Worm (Caenorhabditis elegans) whole organism, L1 larva: ENCODE results near the gene C27A2.7.

Experiments used
- C04F5.9 ChIP-seq: sonication (generic microtip); optimal IDR thresholded peaks from 2 replicates; lab custom pipeline; 2016; ENCODE audit warnings: missing genetic modification characterization, missing compliant biosample characterization
- C16A3.4 ChIP-seq: fragments of 150-350 bp; optimal IDR thresholded peaks from 2 replicates; lab custom pipeline; 2014; ENCODE audit warnings: missing biosample characterization, missing genetic modification characterization
- F16B12.6 ChIP-seq: fragments of 150-350 bp; optimal IDR thresholded peaks from 2 replicates; lab custom pipeline; 2014; ENCODE audit warnings: missing biosample characterization, missing genetic modification characterization
- alr-1 ChIP-seq: fragments of 200-800 bp; sonication (Bioruptor generic); optimal IDR thresholded peaks from 2 replicates; lab custom pipeline; 2018; ENCODE audit warnings: borderline replicate concordance, mild to moderate bottlenecking, missing genetic modification characterization, missing compliant biosample characterization
- blmp-1 ChIP-seq: fragments of 150-350 bp; optimal IDR thresholded peaks from 2 replicates; lab custom pipeline; 2014; ENCODE audit warnings: missing biosample characterization, missing genetic modification characterization
- ceh-8 ChIP-seq: fragments of 200-800 bp; sonication (Bioruptor generic); optimal IDR thresholded peaks from 2 replicates; lab custom pipeline; 2018; ENCODE audit warnings: mild to moderate bottlenecking, missing genetic modification characterization, moderate library complexity, missing compliant biosample characterization
- ceh-82 ChIP-seq, 3 experiments: fragments of 150-350 bp in 1 of 3; sonication (generic microtip) in 2 of 3; optimal IDR thresholded peaks; 2 replicates each; lab custom pipeline; 2014 to 2017; ENCODE audit warnings: missing biosample characterization in 3 of 3, missing genetic modification characterization in 3 of 3
- ceh-88 ChIP-seq: fragments of 200-800 bp; sonication (Bioruptor generic); IDR thresholded peaks from 2 replicates; pipeline ENCODE4 v1.3.6; 2022; ENCODE audit warnings: missing genetic modification characterization, missing compliant biosample characterization
- dpl-1 ChIP-seq, 3 experiments: fragments of 150-350 bp in 2 of 3; sonication (generic microtip) in 1 of 3; optimal IDR thresholded peaks; 2 replicates each; lab custom pipeline; 2014 to 2017; ENCODE audit warnings: missing biosample characterization in 3 of 3, missing genetic modification characterization in 3 of 3, missing genetic modification reagents in 3 of 3
- dsc-1 ChIP-seq: sonication (generic microtip); optimal IDR thresholded peaks from 2 replicates; lab custom pipeline; 2016; ENCODE audit warnings: mild to moderate bottlenecking, missing genetic modification characterization, missing compliant biosample characterization
- efl-1 ChIP-seq, 4 experiments: fragments of 150-350 bp; optimal IDR thresholded peaks in 3 of 4; peaks in 1 of 4; 1 replicate in 1 of 4; 2 replicates in 3 of 4; lab custom pipeline; 2014; ENCODE audit warnings: missing biosample characterization in 2 of 4, missing genetic modification characterization in 2 of 4, missing genetic modification reagents in 2 of 4
- efl-3 ChIP-seq: fragments of 200-800 bp; sonication (Bioruptor generic); optimal IDR thresholded peaks from 2 replicates; lab custom pipeline; 2018; ENCODE audit warnings: mild to moderate bottlenecking, missing genetic modification characterization, missing compliant biosample characterization
- egl-27 ChIP-seq, 2 experiments: fragments of 150-350 bp in 1 of 2; sonication (generic microtip); optimal IDR thresholded peaks; 3 replicates each; lab custom pipeline; 2017 to 2018; ENCODE audit warnings: missing biosample characterization in 2 of 2, missing genetic modification characterization in 2 of 2, missing genetic modification reagents in 2 of 2
- elt-3 ChIP-seq, 6 experiments: fragments of 150-350 bp in 1 of 6; sonication (generic microtip); optimal IDR thresholded peaks; 2 replicates each; lab custom pipeline; 2017 to 2018; ENCODE audit warnings: missing biosample characterization in 6 of 6, missing genetic modification characterization in 6 of 6, inconsistent platforms in 1 of 6
- fkh-8 ChIP-seq: sonication (generic microtip); optimal IDR thresholded peaks from 2 replicates; lab custom pipeline; 2016; ENCODE audit warnings: mild to moderate bottlenecking, missing genetic modification characterization, missing compliant biosample characterization
- fos-1 ChIP-seq: fragments of 150-350 bp; optimal IDR thresholded peaks from 2 replicates; lab custom pipeline; 2014; ENCODE audit warnings: missing biosample characterization, missing genetic modification characterization
- hlh-4 ChIP-seq: sonication (generic microtip); optimal IDR thresholded peaks from 2 replicates; lab custom pipeline; 2016; ENCODE audit warnings: mild to moderate bottlenecking, missing genetic modification characterization, missing compliant biosample characterization
- lin-13 ChIP-seq: fragments of 150-350 bp; optimal IDR thresholded peaks from 2 replicates; lab custom pipeline; 2014; ENCODE audit warnings: missing biosample characterization, missing genetic modification reagents, missing genetic modification characterization
- lin-35 ChIP-seq, 2 experiments: fragments of 150-350 bp; optimal IDR thresholded peaks; 2 replicates each; lab custom pipeline; 2014; ENCODE audit warnings: missing biosample characterization in 2 of 2, missing genetic modification characterization in 2 of 2, missing genetic modification reagents in 2 of 2
- lin-39 ChIP-seq: fragments of 150-350 bp; optimal IDR thresholded peaks from 2 replicates; lab custom pipeline; 2014; ENCODE audit warnings: missing biosample characterization, missing genetic modification reagents, missing genetic modification characterization
- lsy-2 ChIP-seq, 2 experiments: fragments of 150-350 bp; optimal IDR thresholded peaks; 2 replicates each; lab custom pipeline; 2014; ENCODE audit warnings: missing biosample characterization in 2 of 2, missing genetic modification characterization in 2 of 2
- mdl-1 ChIP-seq, 2 experiments: fragments of 150-350 bp; optimal IDR thresholded peaks; 2 replicates each; lab custom pipeline; 2014 to 2017; ENCODE audit warnings: missing biosample characterization in 2 of 2, missing genetic modification characterization in 2 of 2, inconsistent platforms in 1 of 2
- mef-2 ChIP-seq: fragments of 150-350 bp; optimal IDR thresholded peaks from 2 replicates; lab custom pipeline; 2014; ENCODE audit warnings: missing biosample characterization, missing genetic modification characterization
- mep-1 ChIP-seq: fragments of 150-350 bp; optimal IDR thresholded peaks from 2 replicates; lab custom pipeline; 2014; ENCODE audit warnings: missing biosample characterization, missing genetic modification characterization
- nhr-11 ChIP-seq: fragments of 150-350 bp; optimal IDR thresholded peaks from 2 replicates; lab custom pipeline; 2014; ENCODE audit warnings: missing biosample characterization, missing genetic modification characterization
- nhr-19 ChIP-seq: fragments of 200-800 bp; sonication (Bioruptor generic); conservative IDR thresholded peaks from 2 replicates; pipeline ENCODE4 v1.3.6; 2022; ENCODE audit warnings: missing genetic modification characterization, missing compliant biosample characterization
- nhr-20 ChIP-seq: sonication (generic microtip); optimal IDR thresholded peaks from 2 replicates; lab custom pipeline; 2016; ENCODE audit warnings: mild to moderate bottlenecking, missing genetic modification characterization, missing compliant biosample characterization
- nhr-237 ChIP-seq: fragments of 150-350 bp; optimal IDR thresholded peaks from 2 replicates; lab custom pipeline; 2014; ENCODE audit warnings: missing biosample characterization, missing genetic modification characterization
- nhr-28 ChIP-seq: fragments of 150-350 bp; optimal IDR thresholded peaks from 2 replicates; lab custom pipeline; 2014; ENCODE audit warnings: missing biosample characterization, missing genetic modification characterization
- nhr-47 ChIP-seq: sonication (generic microtip); optimal IDR thresholded peaks from 2 replicates; lab custom pipeline; 2016; ENCODE audit warnings: mild to moderate bottlenecking, missing genetic modification characterization, moderate library complexity, missing compliant biosample characterization
- nhr-77 ChIP-seq: fragments of 150-350 bp; optimal IDR thresholded peaks from 2 replicates; lab custom pipeline; 2014; ENCODE audit warnings: missing biosample characterization, missing genetic modification characterization
- nhr-85 ChIP-seq: sonication (generic microtip); peaks from one replicate; lab custom pipeline; 2016; ENCODE audit warnings: missing genetic modification characterization, inconsistent platforms, missing compliant biosample characterization
- pag-3 ChIP-seq: sonication (generic microtip); optimal IDR thresholded peaks from 2 replicates; lab custom pipeline; 2017; ENCODE audit warnings: missing genetic modification characterization, mild to moderate bottlenecking, missing compliant biosample characterization, antibody characterized with exemption, borderline replicate concordance; ENCODE audit not compliant: insufficient read depth
- pax-3 ChIP-seq: fragments of 200-800 bp; sonication (Bioruptor generic); optimal IDR thresholded peaks from 2 replicates; lab custom pipeline; 2018; ENCODE audit warnings: mild to moderate bottlenecking, missing genetic modification characterization, moderate library complexity, missing compliant biosample characterization
- pqm-1 ChIP-seq: sonication (generic microtip); optimal IDR thresholded peaks from 3 replicates; lab custom pipeline; 2017; ENCODE audit warnings: missing biosample characterization, missing genetic modification characterization
- skn-1 ChIP-seq: fragments of 150-350 bp; optimal IDR thresholded peaks from 2 replicates; lab custom pipeline; 2014; ENCODE audit warnings: missing biosample characterization, missing genetic modification characterization
- snpc-4 ChIP-seq: fragments of 150-350 bp; optimal IDR thresholded peaks from 2 replicates; lab custom pipeline; 2014; ENCODE audit warnings: missing biosample characterization, missing genetic modification characterization
- snu-23 ChIP-seq: sonication (generic microtip); optimal IDR thresholded peaks from 2 replicates; lab custom pipeline; 2016; ENCODE audit warnings: missing genetic modification characterization, missing compliant biosample characterization
- sox-4 ChIP-seq: sonication (generic microtip); optimal IDR thresholded peaks from 2 replicates; lab custom pipeline; 2016; ENCODE audit warnings: missing genetic modification characterization, missing compliant biosample characterization
- sptf-1 ChIP-seq: fragments of 150-350 bp; optimal IDR thresholded peaks from 2 replicates; lab custom pipeline; 2014; ENCODE audit warnings: missing biosample characterization, missing genetic modification characterization
- swsn-7 ChIP-seq: sonication (generic microtip); optimal IDR thresholded peaks from 2 replicates; lab custom pipeline; 2016; ENCODE audit warnings: missing genetic modification characterization, missing compliant biosample characterization
- tlp-1 ChIP-seq: fragments of 150-350 bp; optimal IDR thresholded peaks from 2 replicates; lab custom pipeline; 2014; ENCODE audit warnings: missing biosample characterization, missing genetic modification characterization
- unc-30 ChIP-seq: sonication (generic microtip); optimal IDR thresholded peaks from 2 replicates; lab custom pipeline; 2017; ENCODE audit warnings: missing biosample characterization, missing genetic modification characterization
- unc-62 ChIP-seq: fragments of 150-350 bp; optimal IDR thresholded peaks from 2 replicates; lab custom pipeline; 2014; ENCODE audit warnings: missing biosample characterization, missing genetic modification reagents, missing genetic modification characterization
- unc-86 ChIP-seq: sonication (generic microtip); optimal IDR thresholded peaks from 2 replicates; lab custom pipeline; 2016; ENCODE audit warnings: missing genetic modification characterization, missing compliant biosample characterization
- vab-15 ChIP-seq: sonication (generic microtip); optimal IDR thresholded peaks from 2 replicates; lab custom pipeline; 2017; ENCODE audit warnings: missing genotype, mild to moderate bottlenecking, missing genetic modification characterization, missing compliant biosample characterization
- zip-4 ChIP-seq: fragments of 200-800 bp; sonication (Bioruptor generic); optimal IDR thresholded peaks from 2 replicates; lab custom pipeline; 2018; ENCODE audit warnings: mild to moderate bottlenecking, missing genetic modification characterization, moderate library complexity, missing compliant biosample characterization
- ztf-4 ChIP-seq: fragments of 150-350 bp; optimal IDR thresholded peaks from 2 replicates; lab custom pipeline; 2014; ENCODE audit warnings: missing biosample characterization, missing genetic modification characterization

The C27A2.7 gene

DNA sequence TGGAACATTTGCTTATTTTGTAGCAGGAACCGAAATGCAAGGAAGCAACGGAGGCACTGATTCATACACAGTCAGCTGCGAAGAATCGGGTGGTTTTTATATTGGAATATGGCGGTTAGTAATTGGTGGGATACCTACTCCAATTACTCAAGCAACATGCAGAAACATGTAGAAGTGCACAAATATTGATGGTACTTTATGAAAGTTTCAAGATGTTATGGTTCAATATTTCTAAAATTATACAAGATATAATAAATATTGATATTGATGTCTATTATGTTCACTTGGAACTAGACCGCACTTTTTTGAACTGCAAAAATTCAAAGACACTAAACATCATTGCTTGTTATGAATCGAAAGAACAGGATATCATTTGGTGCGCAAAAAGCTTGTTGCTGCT is 22.8 kb upstream of the C27A2.7 start, which contains the start of gene C04G6.13:
C04G6.13 (plus strand) TSS at position 301 of the 400 bp plus-strand sequence.
- no peak for TF ChIP-seq lin-35 (GFP tag; optimal IDR thresholded peaks at IDR 0.05; lab: Kevin White, UChicago)

- TF ChIP-seq nhr-85 (tag; lab: Kevin White, UChicago) (peak; percentile 67), dpl-1 (GFP tag; optimal IDR thresholded peaks at IDR 0.05; lab: Kevin White, UChicago) (peak; percentile 10 to 56 (median 35)), ceh-8 (GFP tag; lab: Kevin White, UChicago) (no peak), swsn-7 (tag; lab: Kevin White, UChicago) (peak; percentile 40), mep-1 (tag; lab: Kevin White, UChicago) (peak; percentile 53), C16A3.4 (no peak), elt-3 (tag; optimal IDR thresholded peaks at IDR 0.05; lab: Kevin White, UChicago) (peak in 1 of 6 experiments; percentile 46), efl-1 (optimal IDR thresholded peaks at IDR 0.05; lab: Kevin White, UChicago) (peak; percentile 52 to 65), efl-1 (GFP tag; optimal IDR thresholded peaks at IDR 0.05 in 1 of 2; lab: Kevin White, UChicago) (peak; percentile 31 to 94), ceh-82 (tag; optimal IDR thresholded peaks at IDR 0.05; lab: Kevin White, UChicago) (peak in 2 of 3 experiments; percentile 16 to 45), mdl-1 (tag; optimal IDR thresholded peaks at IDR 0.05; lab: Kevin White, UChicago) (peak in 1 of 2 experiments; percentile 74), nhr-19 (no peak; the same call in none of the 2 replicates), unc-86 (tag; lab: Kevin White, UChicago) (peak; percentile 16), egl-27 (tag; optimal IDR thresholded peaks at IDR 0.05; lab: Kevin White, UChicago) (no peak), skn-1 (tag; lab: Kevin White, UChicago) (peak; percentile 32), zip-4 (GFP tag; lab: Kevin White, UChicago) (no peak), blmp-1 (peak; percentile 69), fos-1 (tag; lab: Kevin White, UChicago) (peak; percentile 30), unc-62 (GFP tag; lab: Kevin White, UChicago) (no peak), unc-30 (tag; lab: Kevin White, UChicago) (no peak), lin-13 (no peak), ceh-88 (GFP tag; lab: Robert Waterston, UW) (no peak), nhr-237 (tag; lab: Kevin White, UChicago) (no peak), sox-4 (tag; lab: Kevin White, UChicago) (no peak), tlp-1 (no peak), vab-15 (tag; lab: Kevin White, UChicago) (no peak), snu-23 (peak; percentile 73), C04F5.9 (tag; lab: Kevin White, UChicago) (no peak), nhr-47 (tag; lab: Kevin White, UChicago) (peak; percentile 45), dsc-1 (tag; lab: Kevin White, UChicago) (peak; percentile 18), hlh-4 (no peak), fkh-8 (tag; lab: Kevin White, UChicago) (peak; percentile 41), lin-35 (GFP tag; optimal IDR thresholded peaks at IDR 0.05; lab: Kevin White, UChicago) (peak; percentile 37 to 45), sptf-1 (tag; lab: Kevin White, UChicago) (no peak), ztf-4 (tag; lab: Kevin White, UChicago) (no peak), pqm-1 (tag; lab: Kevin White, UChicago) (no peak), lsy-2 (tag; optimal IDR thresholded peaks at IDR 0.05; lab: Kevin White, UChicago) (peak; percentile 44 to 62), snpc-4 (tag; lab: Kevin White, UChicago) (peak; percentile 29), nhr-28 (tag; lab: Kevin White, UChicago) (no peak), pax-3 (tag; lab: Kevin White, UChicago) (no peak), mef-2 (tag; lab: Kevin White, UChicago) (no peak), pag-3 (tag; lab: Kevin White, UChicago) (no peak), nhr-11 (no peak), efl-3 (GFP tag; lab: Kevin White, UChicago) (no peak), lin-39 (tag; lab: Kevin White, UChicago) (no peak), nhr-20 (tag; lab: Kevin White, UChicago) (peak; percentile 74), nhr-77 (tag; lab: Kevin White, UChicago) (peak; percentile 32), F16B12.6 (tag; lab: Kevin White, UChicago) (peak; percentile 24), alr-1 (tag; lab: Kevin White, UChicago) (no peak)
Measured at ce11 chrII:5092362-5093281, 21.5 kb upstream of the C27A2.7 start, which contains the start of gene C04G6.2. C04G6.2 (plus strand) TSS chrII:5093231.
